Worm (Caenorhabditis elegans): ENCODE results near the gene kqt-3.
A peak's percentile ranks its signal among the peaks of the same experiment; 100 is the strongest.

Gene kqt-3

DNA sequence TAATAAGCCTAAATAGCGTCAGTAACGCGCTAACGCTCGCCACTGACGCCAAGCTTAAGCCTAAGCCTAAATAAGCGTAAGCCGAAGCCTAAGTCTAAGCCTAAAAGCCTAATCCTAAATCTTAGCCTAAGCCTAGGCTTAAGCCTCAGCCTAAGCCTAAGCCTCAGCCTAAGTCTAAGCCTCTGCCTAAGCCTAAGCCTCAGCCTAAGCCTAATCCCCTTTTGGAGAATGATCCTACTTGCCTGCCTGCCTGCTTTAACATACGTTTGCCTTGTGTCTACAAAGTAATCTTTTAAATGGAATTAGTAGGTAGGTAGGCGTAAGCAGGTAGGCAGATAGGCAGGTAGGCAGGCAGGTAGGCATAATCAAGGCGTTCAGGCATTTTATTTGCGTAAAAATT is 19.3 kb downstream of the kqt-3 start:
- no peak for TF ChIP-seq gmeb-2 (tag; optimal IDR thresholded peaks at IDR 0.05)
- no peak for TF ChIP-seq hlh-30 (tag; optimal IDR thresholded peaks at IDR 0.05; ENCODE audit: insufficient read depth)
- no peak for TF ChIP-seq T23F11.4 (GFP tag; optimal IDR thresholded peaks at IDR 0.05)
- TF ChIP-seq dve-1 (tag; optimal IDR thresholded peaks at IDR 0.05): peak; percentile 85
- no peak for TF ChIP-seq pha-4 (tag; optimal IDR thresholded peaks at IDR 0.05)
- TF ChIP-seq ceh-18 (tag; optimal IDR thresholded peaks at IDR 0.05): no peak

DNA sequence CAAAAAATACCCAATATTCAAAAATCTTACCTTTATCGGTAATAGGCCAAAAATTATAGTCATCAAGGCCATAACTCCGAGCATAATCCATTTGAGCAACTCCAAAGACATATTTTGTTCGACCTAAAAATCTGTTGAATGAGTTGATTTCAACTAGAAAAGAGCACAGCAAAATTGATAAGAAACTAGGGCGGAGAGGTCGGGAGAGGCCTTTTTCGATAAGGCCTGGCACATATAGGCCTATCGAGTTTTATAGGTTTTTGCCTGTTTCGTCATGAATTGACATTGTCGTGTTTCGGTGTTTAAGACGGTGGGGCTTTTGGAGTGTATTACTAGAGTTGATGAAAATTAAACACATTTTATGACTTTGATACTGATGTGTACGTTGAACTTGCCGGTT is 19.7 kb downstream of the kqt-3 start, which contains the start of gene zipt-2.3:
Gene zipt-2.3, minus strand, starts transcription at position 147 of the 400 bp plus-strand sequence.
- no peak for TF ChIP-seq pag-3 (tag; optimal IDR thresholded peaks at IDR 0.05; ENCODE audit: borderline replicate concordance)
- TF ChIP-seq ets-4 (tag; optimal IDR thresholded peaks at IDR 0.05): no peak
- no peak for TF ChIP-seq fkh-10 (GFP tag; optimal IDR thresholded peaks at IDR 0.05)
- no peak for TF ChIP-seq tbx-2 (tag; optimal IDR thresholded peaks at IDR 0.05)
- no peak for TF ChIP-seq T23F11.4 (GFP tag; optimal IDR thresholded peaks at IDR 0.05)
- no peak for TF ChIP-seq dve-1 (tag; optimal IDR thresholded peaks at IDR 0.05)
- no peak for TF ChIP-seq hlh-8 (tag; optimal IDR thresholded peaks at IDR 0.05)
- TF ChIP-seq npax-4 (tag; optimal IDR thresholded peaks at IDR 0.05): no peak
- TF ChIP-seq unc-86 (tag; optimal IDR thresholded peaks at IDR 0.05): no peak
- no peak for TF ChIP-seq lin-11 (tag; optimal IDR thresholded peaks at IDR 0.05)
- no peak for TF ChIP-seq hlh-13 (GFP tag; optimal IDR thresholded peaks at IDR 0.05)
- TF ChIP-seq dmd-4 (tag; optimal IDR thresholded peaks at IDR 0.05; ENCODE audit: borderline replicate concordance): no peak
- TF ChIP-seq unc-42 (tag; optimal IDR thresholded peaks at IDR 0.05): no peak
- TF ChIP-seq ceh-14 (tag; optimal IDR thresholded peaks at IDR 0.05): no peak
- no peak for TF ChIP-seq ahr-1 (tag; optimal IDR thresholded peaks at IDR 0.05)

- no peak for TF ChIP-seq ets-4 (tag; optimal IDR thresholded peaks at IDR 0.05)
- no peak for TF ChIP-seq nhr-232 (tag; optimal IDR thresholded peaks at IDR 0.05)
- no peak for TF ChIP-seq dve-1 (tag; optimal IDR thresholded peaks at IDR 0.05)
Measured at ce11 chrII:13717393-13718367, 21.6 kb downstream of the kqt-3 start.

DNA sequence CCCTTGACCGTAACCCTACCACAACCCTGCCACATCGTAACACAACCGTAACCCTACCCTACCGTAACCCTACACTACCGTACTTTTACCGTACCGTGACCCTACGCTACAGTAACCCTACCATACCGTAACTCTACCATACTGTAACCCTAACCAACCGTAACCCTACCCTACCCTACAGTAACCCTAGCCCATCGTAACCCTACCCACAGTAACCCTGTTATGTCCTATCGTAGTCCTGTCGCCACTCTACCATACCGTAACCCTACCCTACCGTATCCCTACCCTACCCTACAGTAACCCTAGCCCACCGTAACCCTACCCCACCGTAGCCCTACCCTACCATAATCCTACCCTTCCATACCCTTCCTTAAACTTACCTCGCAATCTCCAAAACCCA is 24.6 kb downstream of the kqt-3 start:
- TF ChIP-seq ceh-45 (GFP tag; IDR thresholded peaks at IDR 0.05) (0 out of 2 replicates have a peak, but pooled peaks have one; percentile 17), elt-2 (tag; optimal IDR thresholded peaks at IDR 0.05) (no peak)

ce11 chrII:13721218-13721617 is 25.1 kb downstream of the kqt-3 start, which contains the start of gene sre-46:
Gene sre-46, minus strand, starts transcription at chrII:13721318.
- no peak for TF ChIP-seq ref-2 (tag; optimal IDR thresholded peaks at IDR 0.05)
- TF ChIP-seq Y22D7AL.16 (tag; optimal IDR thresholded peaks at IDR 0.05): no peak
- no peak for TF ChIP-seq fax-1 (tag; optimal IDR thresholded peaks at IDR 0.05)
- TF ChIP-seq unc-42 (tag; optimal IDR thresholded peaks at IDR 0.05): no peak
- TF ChIP-seq pros-1 (tag; optimal IDR thresholded peaks at IDR 0.05): no peak

ce11 chrII:13722763-13723162 is 26.7 kb downstream of the kqt-3 start, which contains the start of gene Y54G9A.5:
Gene Y54G9A.5, plus strand, starts transcription at chrII:13723007.
- TF ChIP-seq zip-5 (tag; optimal IDR thresholded peaks at IDR 0.05) (no peak), pha-4 (tag; optimal IDR thresholded peaks at IDR 0.05) (no peak), ceh-31 (tag; optimal IDR thresholded peaks at IDR 0.05) (peak; percentile 12), C08G9.2 (tag; optimal IDR thresholded peaks at IDR 0.05) (peak; percentile 14)

Data from whole organism, late embryonic.